Fruit fly (Drosophila melanogaster): ENCODE results near the gene emc.
A peak's percentile ranks its signal among the peaks of the same experiment; 100 is the strongest.

emc gene

DNA sequence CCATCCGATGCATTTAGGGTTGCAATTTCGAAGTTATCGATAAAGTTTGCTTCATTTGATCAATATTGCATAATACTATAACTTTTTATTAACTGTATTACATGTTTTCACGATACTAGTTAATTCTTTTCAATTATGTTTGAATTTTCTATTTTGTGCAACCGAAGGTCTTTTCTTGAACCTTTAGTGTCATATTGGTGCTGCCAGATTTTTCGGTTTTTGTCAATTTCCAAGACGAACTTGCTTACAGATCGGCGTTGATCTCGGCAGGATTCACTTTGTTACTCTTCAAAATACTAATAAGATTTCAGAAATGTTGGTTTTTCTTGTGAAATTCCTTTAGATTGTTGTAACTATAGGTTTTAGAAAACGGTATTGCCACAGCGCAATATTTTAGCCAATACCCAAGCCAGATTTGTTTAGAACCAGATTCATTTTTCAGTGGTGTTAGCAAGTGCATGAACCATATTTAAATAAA lies 38.8 kb upstream of the emc start, which contains the start of gene CkIIalpha-i3 (continued):
- TF ChIP-seq CG1603 (tag; optimal IDR thresholded peaks at IDR 0.05) (no peak), CG5180 (GFP tag; optimal IDR thresholded peaks at IDR 0.05) (no peak), Hr39 (optimal IDR thresholded peaks at IDR 0.05) (no peak), gfzf (GFP tag; optimal IDR thresholded peaks at IDR 0.05) (peak; percentile 34), CG5953 (GFP tag; IDR thresholded peaks at IDR 0.05) (no peak), pfk (GFP tag; optimal IDR thresholded peaks at IDR 0.05) (no peak), ATbp (GFP tag; optimal IDR thresholded peaks at IDR 0.05) (no peak), unc-4 (GFP tag; IDR thresholded peaks at IDR 0.05; ENCODE audit: partially characterized antibody) (no peak), Antp (GFP tag; optimal IDR thresholded peaks at IDR 0.05) (no peak), pho (GFP tag; optimal IDR thresholded peaks at IDR 0.05) (no peak), CG10321 (GFP tag; IDR thresholded peaks at IDR 0.05) (no peak), CG3847 (GFP tag; IDR thresholded peaks at IDR 0.05) (no peak), CG11247 (GFP tag; IDR thresholded peaks at IDR 0.05) (no peak), CG1647 (GFP tag; optimal IDR thresholded peaks at IDR 0.05) (no peak), Meics (GFP tag; optimal IDR thresholded peaks at IDR 0.05) (no peak), CG9609 (GFP tag; optimal IDR thresholded peaks at IDR 0.05) (no peak), CG11696 (GFP tag; IDR thresholded peaks at IDR 0.05) (no peak), CG18011 (GFP tag; optimal IDR thresholded peaks at IDR 0.05) (no peak), CG13287 (GFP tag; IDR thresholded peaks at IDR 0.05; ENCODE audit: partially characterized antibody) (no peak), lola (GFP tag; optimal IDR thresholded peaks at IDR 0.05) (no peak), pum (GFP tag; optimal IDR thresholded peaks at IDR 0.05) (no peak), oc (tag; optimal IDR thresholded peaks at IDR 0.05) (no peak), sisA (GFP tag; IDR thresholded peaks at IDR 0.05) (no peak), Dref (GFP tag; IDR thresholded peaks at IDR 0.05) (peak; percentile 47), ro (GFP tag; IDR thresholded peaks at IDR 0.05) (no peak), Hmr (GFP tag; optimal IDR thresholded peaks at IDR 0.05) (peak; percentile 54), en (GFP tag; optimal IDR thresholded peaks at IDR 0.05) (no peak), CG31441 (GFP tag; IDR thresholded peaks at IDR 0.05) (no peak), CG11398 (GFP tag; optimal IDR thresholded peaks at IDR 0.05) (no peak), Dip2 (GFP tag; IDR thresholded peaks at IDR 0.05) (no peak), stwl (tag; optimal IDR thresholded peaks at IDR 0.05) (peak; percentile 85), dimm (GFP tag; IDR thresholded peaks at IDR 0.05) (no peak), az2 (GFP tag; optimal IDR thresholded peaks at IDR 0.05) (no peak), tgo (GFP tag; IDR thresholded peaks at IDR 0.05) (no peak), D19A (tag; optimal IDR thresholded peaks at IDR 0.05) (no peak), psq (GFP tag; optimal IDR thresholded peaks at IDR 0.05) (no peak), fd102C (GFP tag; optimal IDR thresholded peaks at IDR 0.05) (no peak), CG8281 (tag; optimal IDR thresholded peaks at IDR 0.05) (peak; percentile 1), Xrp1 (GFP tag; IDR thresholded peaks at IDR 0.05) (no peak), odd (GFP tag; optimal IDR thresholded peaks at IDR 0.05) (no peak), shn (GFP tag; optimal IDR thresholded peaks at IDR 0.05) (no peak), Mrtf (GFP tag; IDR thresholded peaks at IDR 0.05) (no peak), CG13296 (GFP tag; optimal IDR thresholded peaks at IDR 0.05) (no peak), onecut (GFP tag; IDR thresholded peaks at IDR 0.05) (no peak), rib (GFP tag; IDR thresholded peaks at IDR 0.05) (no peak), esg (GFP tag; conservative IDR thresholded peaks at IDR 0.05) (no peak), stc (GFP tag; IDR thresholded peaks at IDR 0.05) (no peak), Scr (GFP tag; IDR thresholded peaks at IDR 0.05; ENCODE audit: partially characterized antibody) (no peak), CG6689 (GFP tag; IDR thresholded peaks at IDR 0.05) (no peak), Xbp1 (GFP tag; optimal IDR thresholded peaks at IDR 0.05) (no peak), ssp (GFP tag; IDR thresholded peaks at IDR 0.05) (no peak), pnt (GFP tag; optimal IDR thresholded peaks at IDR 0.05) (peak; percentile 4), CG6683 (GFP tag; optimal IDR thresholded peaks at IDR 0.05) (no peak)
